Fruit fly (Drosophila melanogaster) whole organism, prepupa: ENCODE data around the gene pps.

ENCODE experiments used
- Blimp-1 ChIP-seq: fragments of 200-800 bp; sonication (Bioruptor generic); optimal IDR thresholded peaks from 3 replicates; lab custom pipeline; 2017; ENCODE audit warnings: missing biosample characterization, missing genetic modification characterization, mild to moderate bottlenecking, moderate library complexity, missing genetic modification reagents
- CG10669 ChIP-seq: fragments of 200-800 bp; sonication (Bioruptor generic); optimal IDR thresholded peaks from 3 replicates; lab custom pipeline; 2018; ENCODE audit warnings: missing biosample characterization, mild to moderate bottlenecking, missing genetic modification characterization, moderate library complexity
- CG11762 ChIP-seq: fragments of 200-800 bp; sonication (Bioruptor generic); optimal IDR thresholded peaks from 3 replicates; lab custom pipeline; 2016; ENCODE audit warnings: missing biosample characterization, missing genetic modification characterization; ENCODE audit not compliant: insufficient read depth
- CG11902 ChIP-seq: fragments of 200-800 bp; sonication (Bioruptor generic); optimal IDR thresholded peaks from 3 replicates; lab custom pipeline; 2016; ENCODE audit warnings: missing biosample characterization, missing genetic modification characterization
- CG1621 ChIP-seq: fragments of 200-800 bp; sonication (Bioruptor generic); optimal IDR thresholded peaks from 3 replicates; lab custom pipeline; 2018; ENCODE audit warnings: missing biosample characterization, mild to moderate bottlenecking, missing genetic modification characterization
- CG16779 ChIP-seq: fragments of 200-800 bp; sonication (Bioruptor generic); optimal IDR thresholded peaks from 3 replicates; lab custom pipeline; 2017; ENCODE audit warnings: missing biosample characterization, mild to moderate bottlenecking, missing genetic modification characterization
- CG31627 ChIP-seq: fragments of 200-800 bp; sonication (Bioruptor generic); optimal IDR thresholded peaks from 3 replicates; lab custom pipeline; 2016; ENCODE audit warnings: missing biosample characterization, missing genetic modification characterization
- CG3919 ChIP-seq: fragments of 200-800 bp; sonication (Bioruptor generic); optimal IDR thresholded peaks from 3 replicates; lab custom pipeline; 2016; ENCODE audit warnings: missing biosample characterization, missing genetic modification characterization
- CG4318 ChIP-seq: fragments of 200-800 bp; sonication (Bioruptor generic); optimal IDR thresholded peaks from 3 replicates; lab custom pipeline; 2017; ENCODE audit warnings: missing biosample characterization, mild to moderate bottlenecking, missing genetic modification characterization
- CG6792 ChIP-seq: fragments of 200-800 bp; sonication (Bioruptor generic); optimal IDR thresholded peaks from 3 replicates; lab custom pipeline; 2016; ENCODE audit warnings: missing biosample characterization, missing genetic modification characterization
- CG6854 ChIP-seq: fragments of 200-800 bp; sonication (Bioruptor generic); optimal IDR thresholded peaks from 2 replicates; lab custom pipeline; 2017; ENCODE audit warnings: missing biosample characterization, mild to moderate bottlenecking, missing genetic modification characterization
- CG7368 ChIP-seq: fragments of 200-800 bp; sonication (Bioruptor generic); optimal IDR thresholded peaks from 3 replicates; lab custom pipeline; 2016; ENCODE audit warnings: missing biosample characterization, missing genetic modification characterization
- CG8119 ChIP-seq: fragments of 200-800 bp; sonication (Bioruptor generic); IDR thresholded peaks from 3 replicates; pipeline ENCODE4 v1.3.6; 2022; ENCODE audit warnings: missing biosample characterization, missing genetic modification characterization
- CG9139 ChIP-seq: fragments of 200-800 bp; sonication (Bioruptor generic); optimal IDR thresholded peaks from 3 replicates; lab custom pipeline; 2017; ENCODE audit warnings: missing biosample characterization, mild to moderate bottlenecking, missing genetic modification characterization
- Eip78C ChIP-seq: fragments of 200-800 bp; sonication (Bioruptor generic); peaks from one replicate; lab custom pipeline; 2016; ENCODE audit warnings: missing biosample characterization, missing genetic modification characterization
- Eip93F ChIP-seq: fragments of 200-800 bp; sonication (Bioruptor generic); optimal IDR thresholded peaks from 2 replicates; lab custom pipeline; 2016; ENCODE audit warnings: missing biosample characterization, mild to moderate bottlenecking, missing genetic modification characterization
- Ets21C ChIP-seq: fragments of 200-800 bp; sonication (Bioruptor generic); optimal IDR thresholded peaks from 3 replicates; lab custom pipeline; 2016; ENCODE audit warnings: missing biosample characterization, missing genetic modification characterization
- Ets96B ChIP-seq: fragments of 200-800 bp; optimal IDR thresholded peaks from 2 replicates; lab custom pipeline; 2019; ENCODE audit warnings: missing biosample characterization, mild to moderate bottlenecking, missing genetic modification characterization, moderate library complexity
- Gug ChIP-seq: fragments of 200-800 bp; sonication (Bioruptor generic); IDR thresholded peaks from 2 replicates; pipeline ENCODE4 v1.3.6; 2022; ENCODE audit warnings: missing biosample characterization, missing genetic modification characterization
- Hr39 ChIP-seq: fragments of 200-800 bp; sonication (Bioruptor generic); optimal IDR thresholded peaks from 2 replicates; lab custom pipeline; 2016; ENCODE audit warnings: missing biosample characterization, missing genetic modification characterization
- Lpt ChIP-seq: fragments of 200-800 bp; sonication (Bioruptor generic); optimal IDR thresholded peaks from 3 replicates; lab custom pipeline; 2016; ENCODE audit warnings: missing biosample characterization, missing genetic modification characterization
- Smox ChIP-seq: fragments of 200-800 bp; sonication (Bioruptor generic); optimal IDR thresholded peaks from 3 replicates; lab custom pipeline; 2016; ENCODE audit warnings: missing biosample characterization, missing genetic modification characterization
- Sox14 ChIP-seq: fragments of 200-800 bp; sonication (Bioruptor generic); optimal IDR thresholded peaks from 3 replicates; lab custom pipeline; 2016; ENCODE audit warnings: missing biosample characterization, missing genetic modification characterization
- Sox15 ChIP-seq: fragments of 200-800 bp; sonication (Bioruptor generic); optimal IDR thresholded peaks from 3 replicates; lab custom pipeline; 2016; ENCODE audit warnings: missing biosample characterization, missing genetic modification characterization
- cyc ChIP-seq: fragments of 200-800 bp; sonication (Bioruptor generic); optimal IDR thresholded peaks from 3 replicates; lab custom pipeline; 2016; ENCODE audit warnings: missing biosample characterization, missing genetic modification characterization
- dac ChIP-seq: fragments of 200-800 bp; sonication (Bioruptor generic); optimal IDR thresholded peaks from 2 replicates; lab custom pipeline; 2017; ENCODE audit warnings: missing biosample characterization, mild to moderate bottlenecking, missing genetic modification characterization
- dsx ChIP-seq: fragments of 200-800 bp; optimal IDR thresholded peaks from 3 replicates; lab custom pipeline; 2019; ENCODE audit warnings: missing biosample characterization, mild to moderate bottlenecking, missing genetic modification characterization, moderate library complexity; ENCODE audit not compliant: poor library complexity, severe bottlenecking
- eg ChIP-seq: fragments of 200-800 bp; sonication (Bioruptor generic); IDR thresholded peaks from 3 replicates; pipeline ENCODE4 v1.3.6; 2022; ENCODE audit warnings: missing biosample characterization, missing genetic modification characterization
- fd59A ChIP-seq: fragments of 200-800 bp; sonication (Bioruptor generic); optimal IDR thresholded peaks from 2 replicates; lab custom pipeline; 2017; ENCODE audit warnings: missing biosample characterization, mild to moderate bottlenecking, missing genetic modification characterization, missing genetic modification reagents
- lz ChIP-seq: fragments of 200-800 bp; sonication (Bioruptor generic); optimal IDR thresholded peaks from 3 replicates; lab custom pipeline; 2016; ENCODE audit warnings: missing biosample characterization, missing genetic modification characterization
- net ChIP-seq: fragments of 200-800 bp; sonication (Bioruptor generic); optimal IDR thresholded peaks from 3 replicates; lab custom pipeline; 2016; ENCODE audit warnings: missing biosample characterization, missing genetic modification characterization
- pdm3 ChIP-seq: fragments of 200-800 bp; sonication (Bioruptor generic); optimal IDR thresholded peaks from 3 replicates; lab custom pipeline; 2016; ENCODE audit warnings: missing biosample characterization, missing genetic modification characterization
- salr ChIP-seq, 2 experiments: fragments of 200-800 bp; sonication (Bioruptor generic); optimal IDR thresholded peaks; 3 replicates each; lab custom pipeline; 2016 to 2018; ENCODE audit warnings: missing biosample characterization in 2 of 2, missing genetic modification characterization in 2 of 2, mild to moderate bottlenecking in 1 of 2
- spab ChIP-seq: fragments of 200-800 bp; sonication (Bioruptor generic); optimal IDR thresholded peaks from 2 replicates; lab custom pipeline; 2017; ENCODE audit warnings: missing biosample characterization, mild to moderate bottlenecking, missing genetic modification characterization, missing genetic modification reagents
- ss ChIP-seq, 2 experiments: fragments of 200-800 bp; sonication (Bioruptor generic); optimal IDR thresholded peaks; 2 replicates in 1 of 2; 3 replicates in 1 of 2; lab custom pipeline; 2017 to 2018; ENCODE audit warnings: mild to moderate bottlenecking in 2 of 2, missing biosample characterization in 2 of 2, missing genetic modification characterization in 2 of 2, moderate library complexity in 1 of 2
- svp ChIP-seq: fragments of 200-800 bp; sonication (Bioruptor generic); peaks from one replicate; lab custom pipeline; 2016; ENCODE audit warnings: missing biosample characterization, missing genetic modification characterization
- vri ChIP-seq: fragments of 200-800 bp; sonication (Bioruptor generic); optimal IDR thresholded peaks from 3 replicates; lab custom pipeline; 2016; ENCODE audit warnings: missing biosample characterization, mild to moderate bottlenecking, missing genetic modification characterization

The pps gene

dm6 chr3R:12448889-12449314 lies 35.3 kb downstream of the pps start, which contains the start of gene CG18549 (continued):
- peak; percentile 100 for TF ChIP-seq Hr39 (GFP tag; lab: Kevin White, UChicago)
- peak; percentile 100 for TF ChIP-seq Ets96B (tag; lab: Kevin White, UChicago)
- peak; percentile 100 for TF ChIP-seq CG8119 (GFP tag; lab: Robert Waterston, UW)
- TF ChIP-seq CG16779 (tag; lab: Kevin White, UChicago) = peak; percentile 99
- peak; percentile 99 to 100 for TF ChIP-seq salr (GFP tag; optimal IDR thresholded peaks at IDR 0.05; lab: Kevin White, UChicago)
- peak; percentile 100 for TF ChIP-seq Eip78C (GFP tag; lab: Kevin White, UChicago)
- peak; percentile 99 for TF ChIP-seq Blimp-1
- TF ChIP-seq CG4318 (GFP tag; lab: Kevin White, UChicago) = peak; percentile 100

dm6 chr3R:12449617-12450242 lies 36.1 kb downstream of the pps start:
- TF ChIP-seq Sox15 (GFP tag; lab: Kevin White, UChicago) (no peak), CG11902 (GFP tag; lab: Kevin White, UChicago) (no peak), Eip78C (GFP tag; lab: Kevin White, UChicago) (peak; percentile 52), CG3919 (GFP tag; lab: Kevin White, UChicago) (peak; percentile 21), spab (GFP tag; lab: Kevin White, UChicago) (peak; percentile 1), ss (GFP tag; optimal IDR thresholded peaks at IDR 0.05; lab: Kevin White, UChicago) (peak in 1 of 2 experiments; percentile 44), CG7368 (GFP tag; lab: Kevin White, UChicago) (no peak), Gug (GFP tag; lab: Robert Waterston, UW) (no peak), lz (GFP tag; lab: Kevin White, UChicago) (no peak), dac (GFP tag; lab: Kevin White, UChicago) (no peak), CG9139 (GFP tag; lab: Kevin White, UChicago) (peak; percentile 6), svp (peak; percentile 94), CG10669 (GFP tag; lab: Kevin White, UChicago) (peak; percentile 20), CG6854 (GFP tag; lab: Kevin White, UChicago) (peak; percentile 2), vri (GFP tag; lab: Kevin White, UChicago) (no peak), cyc (GFP tag; lab: Kevin White, UChicago) (no peak), fd59A (no peak), dsx (GFP tag; lab: Kevin White, UChicago) (no peak), Sox14 (GFP tag; lab: Kevin White, UChicago) (peak; percentile 21), Ets21C (GFP tag; lab: Kevin White, UChicago) (no peak), net (GFP tag; lab: Kevin White, UChicago) (peak; percentile 8)

DNA sequence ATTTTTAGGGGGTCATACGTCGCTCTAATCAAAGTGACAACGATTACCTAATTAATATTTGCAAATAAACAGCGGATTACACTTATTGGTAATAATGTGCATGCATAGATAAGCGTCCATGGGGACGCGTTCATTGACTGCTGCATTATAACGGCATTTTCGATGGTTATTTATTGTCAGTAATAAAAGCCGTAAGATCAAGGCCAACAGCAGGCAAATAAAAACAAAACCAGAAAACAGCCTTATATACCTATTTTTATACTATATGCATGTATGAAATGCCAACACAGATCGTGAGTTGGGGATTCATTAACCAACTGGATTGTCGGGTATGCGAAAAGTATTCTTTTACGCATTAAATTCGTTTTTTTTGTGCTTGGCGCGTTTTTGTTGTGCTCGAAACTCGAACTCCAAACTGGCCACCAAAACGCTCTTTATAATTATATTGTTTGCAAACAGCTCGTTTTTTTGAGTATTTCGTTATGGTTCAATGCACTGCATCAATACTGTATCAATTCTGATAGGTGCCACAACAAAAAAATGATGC lies 37.2 kb downstream of the pps start:
- TF ChIP-seq CG4318 (GFP tag; lab: Kevin White, UChicago) (no peak), Ets96B (tag; lab: Kevin White, UChicago) (no peak), CG6792 (no peak), Sox14 (GFP tag; lab: Kevin White, UChicago) (no peak), svp (no peak), Eip93F (GFP tag; lab: Kevin White, UChicago) (peak; percentile 47), pdm3 (GFP tag; lab: Kevin White, UChicago) (no peak), Blimp-1 (no peak), vri (GFP tag; lab: Kevin White, UChicago) (peak; percentile 81), CG31627 (GFP tag; lab: Kevin White, UChicago) (no peak), CG1621 (tag; lab: Kevin White, UChicago) (no peak), Smox (GFP tag; lab: Kevin White, UChicago) (no peak), net (GFP tag; lab: Kevin White, UChicago) (no peak), eg (GFP tag; lab: Robert Waterston, UW) (no peak), Gug (GFP tag; lab: Robert Waterston, UW) (no peak), CG11762 (no peak), dac (GFP tag; lab: Kevin White, UChicago) (no peak), salr (GFP tag; optimal IDR thresholded peaks at IDR 0.05; lab: Kevin White, UChicago) (no peak), Eip78C (GFP tag; lab: Kevin White, UChicago) (peak; percentile 37), Lpt (GFP tag; lab: Kevin White, UChicago) (no peak), spab (GFP tag; lab: Kevin White, UChicago) (no peak)
- TF ChIP-seq, all 60 proteins: peak for 3
